Fruit fly (Drosophila melanogaster): Measurements from ENCODE around the gene Nedd8.

The Nedd8 gene

DNA sequence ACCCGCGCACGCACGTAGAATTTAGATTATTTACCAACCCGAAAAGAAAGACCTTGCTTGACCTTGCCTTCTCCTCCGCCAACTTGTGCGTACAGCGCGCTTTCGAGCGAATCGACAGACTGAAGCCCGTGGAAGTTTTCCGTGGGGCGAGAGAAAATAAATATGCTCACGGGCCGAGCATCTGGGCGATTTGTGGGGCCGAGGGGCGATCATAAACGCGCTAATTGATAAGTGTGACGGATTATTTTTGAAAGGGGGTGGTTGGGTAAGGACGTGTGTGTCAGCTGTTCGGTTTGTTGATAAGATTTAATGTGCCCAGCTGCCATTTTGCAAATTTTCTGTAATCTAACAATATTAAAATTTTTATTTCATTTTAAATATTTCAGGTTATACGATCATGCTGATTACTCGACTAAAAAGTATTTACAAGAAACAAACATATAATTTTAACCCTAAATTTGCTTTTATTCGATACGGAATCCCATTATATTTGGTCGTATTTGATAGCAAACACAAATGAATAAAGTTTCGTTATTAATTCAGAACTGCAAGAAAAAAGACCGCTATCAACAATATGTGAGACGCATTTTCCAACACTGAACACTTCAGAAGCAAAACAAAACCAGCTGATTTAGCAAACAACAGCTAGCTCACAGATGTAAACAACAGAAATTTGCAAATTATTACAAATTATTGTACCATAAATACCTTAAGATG lies 22.6 kb upstream of the Nedd8 start, which contains the start of the genes L2HGDH and CG10431 (continued):
- peak; percentile 62 for TF ChIP-seq PHDP (tag; optimal IDR thresholded peaks at IDR 0.05)
- peak; percentile 54 for TF ChIP-seq CG17359 (tag; optimal IDR thresholded peaks at IDR 0.05)
- TF ChIP-seq CG8478 (optimal IDR thresholded peaks at IDR 0.05), result no peak
- no peak for TF ChIP-seq vnd (GFP tag; IDR thresholded peaks at IDR 0.05; ENCODE audit: partially characterized antibody)
- peak; percentile 34 for TF ChIP-seq CG6254 (GFP tag; optimal IDR thresholded peaks at IDR 0.05)
- TF ChIP-seq aop (GFP tag; IDR thresholded peaks at IDR 0.05), result no peak
- peak; percentile 85 for TF ChIP-seq CG12391 (tag; optimal IDR thresholded peaks at IDR 0.05)
- TF ChIP-seq CG11696 (GFP tag; IDR thresholded peaks at IDR 0.05), result no peak
- peak; percentile 64 for TF ChIP-seq Fer1 (GFP tag; optimal IDR thresholded peaks at IDR 0.05)
- TF ChIP-seq Awh (GFP tag; IDR thresholded peaks at IDR 0.05), result no peak
- peak; percentile 66 for TF ChIP-seq Sox100B (GFP tag; optimal IDR thresholded peaks at IDR 0.05)
- no peak for TF ChIP-seq CG10565 (GFP tag; optimal IDR thresholded peaks at IDR 0.05)
- peak; percentile 7 for TF ChIP-seq Side (GFP tag; optimal IDR thresholded peaks at IDR 0.05)
- TF ChIP-seq NFAT (GFP tag; IDR thresholded peaks at IDR 0.05), result peak; percentile 94
- TF ChIP-seq peb (GFP tag; IDR thresholded peaks at IDR 0.05), result no peak
- peak; percentile 53 for TF ChIP-seq Oli (tag; optimal IDR thresholded peaks at IDR 0.05)
- peak; percentile 67 for TF ChIP-seq Nf-YC (tag; optimal IDR thresholded peaks at IDR 0.05)
- peak; percentile 60 for TF ChIP-seq CG30020 (tag; optimal IDR thresholded peaks at IDR 0.05)
- TF ChIP-seq CG6765 (GFP tag; optimal IDR thresholded peaks at IDR 0.05), result peak; percentile 38
- TF ChIP-seq CG8944 (GFP tag; optimal IDR thresholded peaks at IDR 0.05), result peak; percentile 5
- TF ChIP-seq rib (GFP tag; IDR thresholded peaks at IDR 0.05), result no peak
- TF ChIP-seq CG16815 (GFP tag; optimal IDR thresholded peaks at IDR 0.05), result no peak
- TF ChIP-seq CTCF (GFP tag; optimal IDR thresholded peaks at IDR 0.05), result no peak
- peak; percentile 43 for TF ChIP-seq CG8388 (GFP tag; optimal IDR thresholded peaks at IDR 0.05)
- TF ChIP-seq ro (GFP tag; IDR thresholded peaks at IDR 0.05), result no peak
- TF ChIP-seq CG11456 (GFP tag; IDR thresholded peaks at IDR 0.05), result no peak
- TF ChIP-seq CG13894 (tag; optimal IDR thresholded peaks at IDR 0.05), result peak; percentile 67
- peak; percentile 65 for TF ChIP-seq CG9797 (GFP tag; optimal IDR thresholded peaks at IDR 0.05)
- TF ChIP-seq ap (GFP tag; IDR thresholded peaks at IDR 0.05), result no peak
- TF ChIP-seq CG15696 (tag; optimal IDR thresholded peaks at IDR 0.05), result peak; percentile 36
- no peak for TF ChIP-seq sens-2 (GFP tag; IDR thresholded peaks at IDR 0.05)
- no peak for TF ChIP-seq ab (GFP tag; optimal IDR thresholded peaks at IDR 0.05)
- TF ChIP-seq inv (GFP tag; IDR thresholded peaks at IDR 0.05; ENCODE audit: partially characterized antibody), result no peak
- TF ChIP-seq Hmx (GFP tag; optimal IDR thresholded peaks at IDR 0.05), result peak; percentile 61
- TF ChIP-seq knrl (GFP tag; IDR thresholded peaks at IDR 0.05; ENCODE audit: partially characterized antibody), result peak; percentile 44; the same call in 1 of the 3 replicates
- TF ChIP-seq gcm (GFP tag; optimal IDR thresholded peaks at IDR 0.05), result peak; percentile 36
- TF ChIP-seq cg (GFP tag; optimal IDR thresholded peaks at IDR 0.05), result no peak
- peak; percentile 52 for TF ChIP-seq YL-1 (GFP tag; optimal IDR thresholded peaks at IDR 0.05)
- no peak for TF ChIP-seq CG11085 (GFP tag; IDR thresholded peaks at IDR 0.05)
- TF ChIP-seq Poxn (GFP tag; IDR thresholded peaks at IDR 0.05), result no peak
- TF ChIP-seq sim (GFP tag; IDR thresholded peaks at IDR 0.05), result peak; percentile 14; the same call in 1 of the 2 replicates
- no peak for TF ChIP-seq sqz (GFP tag; optimal IDR thresholded peaks at IDR 0.05)
- peak; percentile 67 for TF ChIP-seq mirr (GFP tag; optimal IDR thresholded peaks at IDR 0.05)
- peak; percentile 46 for TF ChIP-seq Hey (tag; optimal IDR thresholded peaks at IDR 0.05)
- no peak for TF ChIP-seq chinmo (GFP tag; IDR thresholded peaks at IDR 0.05; ENCODE audit: partially characterized antibody)
- TF ChIP-seq trh (GFP tag; optimal IDR thresholded peaks at IDR 0.05), result no peak
- TF ChIP-seq H2.0 (GFP tag; IDR thresholded peaks at IDR 0.05), result no peak
- no peak for TF ChIP-seq crc (GFP tag; optimal IDR thresholded peaks at IDR 0.05)
- no peak for TF ChIP-seq CG4730 (GFP tag; IDR thresholded peaks at IDR 0.05)
- no peak for TF ChIP-seq CG14050 (GFP tag; IDR thresholded peaks at IDR 0.05)
- no peak for TF ChIP-seq Neu2 (GFP tag; optimal IDR thresholded peaks at IDR 0.05; ENCODE audit: borderline replicate concordance)

Data from whole organism, embryonic.